Worm (Caenorhabditis elegans) whole organism, L4/young adult: Measurements from ENCODE around the gene F09C8.1.

Experiments used
- dao-5 ChIP-seq: sonication (generic microtip); optimal IDR thresholded peaks from 2 replicates; lab custom pipeline; 2016; ENCODE audit warnings: missing genotype, missing genetic modification characterization, moderate library complexity, missing compliant biosample characterization
- him-1 ChIP-seq: sonication (generic microtip); optimal IDR thresholded peaks from 2 replicates; lab custom pipeline; 2016; ENCODE audit warnings: missing genotype, missing genetic modification reagents, missing genetic modification characterization, missing compliant biosample characterization

DNA sequence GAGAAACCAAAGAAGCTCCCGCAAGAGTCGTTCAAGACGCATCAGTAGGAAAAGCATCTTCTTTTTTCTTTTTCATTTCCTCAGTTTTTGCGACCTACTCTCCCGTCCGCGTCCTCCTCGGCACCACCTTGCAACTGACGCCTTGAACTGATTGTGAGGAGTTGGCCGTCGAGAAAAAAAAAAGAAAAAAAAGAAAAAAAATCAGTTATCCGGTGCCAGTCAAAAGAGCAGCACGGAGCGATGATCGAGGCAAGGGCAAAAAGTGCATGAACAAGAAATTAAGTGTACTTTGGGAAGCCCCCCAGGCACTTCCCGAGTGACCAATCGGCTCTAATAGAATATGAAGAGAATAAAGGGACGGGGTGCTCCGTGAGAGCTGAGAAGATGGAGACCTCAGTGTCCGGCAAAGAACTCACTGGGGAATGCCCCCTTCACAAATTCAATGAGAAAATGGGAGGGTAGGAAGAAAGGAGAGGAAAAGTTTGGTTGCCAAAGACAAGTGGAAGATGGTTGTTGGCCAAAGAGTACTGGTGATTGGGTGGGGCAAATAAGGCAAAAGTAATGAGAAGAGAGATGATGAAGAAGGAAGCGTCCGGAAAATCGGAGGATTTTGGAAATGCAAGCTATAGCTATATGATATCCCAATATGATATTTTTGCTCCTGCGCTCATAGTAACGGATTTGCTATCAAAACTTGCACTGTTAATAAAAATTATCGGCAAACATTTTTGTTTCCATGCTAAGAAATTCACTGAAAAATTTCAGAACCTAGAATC is 7.9 kb downstream of the F09C8.1 start:
- TF ChIP-seq dao-5 (tag; lab: Kevin White, UChicago) (no peak), him-1 (tag; lab: Kevin White, UChicago) (no peak)
